Fruit fly (Drosophila melanogaster) whole organism, adult: ENCODE data around the gene Pdf.

ENCODE experiments used
- CG11617 ChIP-seq: fragments of 200-800 bp; sonication (Bioruptor generic); optimal IDR thresholded peaks from 2 replicates; lab custom pipeline; 2017; ENCODE audit warnings: mild to moderate bottlenecking, missing biosample characterization, missing genetic modification reagents, missing genetic modification characterization
- CG12768 ChIP-seq: fragments of 200-800 bp; sonication (Bioruptor generic); optimal IDR thresholded peaks from 2 replicates; lab custom pipeline; 2017; ENCODE audit warnings: missing biosample characterization, missing genetic modification characterization, mild to moderate bottlenecking, moderate library complexity, missing genetic modification reagents
- CG14711 ChIP-seq: fragments of 200-800 bp; sonication (Bioruptor generic); optimal IDR thresholded peaks from 2 replicates; lab custom pipeline; 2018; ENCODE audit warnings: missing biosample characterization, mild to moderate bottlenecking, missing genetic modification characterization, moderate library complexity
- CG1620 ChIP-seq: fragments of 200-800 bp; sonication (Bioruptor generic); optimal IDR thresholded peaks from 2 replicates; lab custom pipeline; 2016; ENCODE audit warnings: missing biosample characterization, missing genetic modification characterization
- CG33017 ChIP-seq: fragments of 200-800 bp; sonication (Bioruptor generic); optimal IDR thresholded peaks from 2 replicates; lab custom pipeline; 2018; ENCODE audit warnings: missing biosample characterization, mild to moderate bottlenecking, missing genetic modification characterization, moderate library complexity
- CG5204 ChIP-seq: fragments of 200-800 bp; sonication (Bioruptor generic); optimal IDR thresholded peaks from 2 replicates; lab custom pipeline; 2016; ENCODE audit warnings: missing biosample characterization, missing genetic modification characterization
- CG7045 ChIP-seq: fragments of 200-800 bp; sonication (Bioruptor generic); optimal IDR thresholded peaks from 2 replicates; lab custom pipeline; 2017; ENCODE audit warnings: missing biosample characterization, mild to moderate bottlenecking, missing genetic modification characterization
- CG7101 ChIP-seq: fragments of 200-800 bp; sonication (Bioruptor generic); optimal IDR thresholded peaks from 2 replicates; lab custom pipeline; 2018; ENCODE audit warnings: missing biosample characterization, mild to moderate bottlenecking, missing genetic modification characterization, moderate library complexity
- Clk ChIP-seq: fragments of 200-800 bp; sonication (Bioruptor generic); optimal IDR thresholded peaks from 2 replicates; lab custom pipeline; 2017; ENCODE audit warnings: missing biosample characterization, missing genetic modification characterization
- Crg-1 ChIP-seq: fragments of 200-800 bp; sonication (Bioruptor generic); optimal IDR thresholded peaks from 2 replicates; lab custom pipeline; 2016; ENCODE audit warnings: missing biosample characterization, missing genetic modification characterization
- Hr96 ChIP-seq: fragments of 200-800 bp; sonication (Bioruptor generic); optimal IDR thresholded peaks from 2 replicates; lab custom pipeline; 2016; ENCODE audit warnings: missing biosample characterization, missing genetic modification characterization
- Mnt ChIP-seq: fragments of 200-800 bp; sonication (Bioruptor generic); optimal IDR thresholded peaks from 2 replicates; lab custom pipeline; 2016; ENCODE audit warnings: missing biosample characterization, mild to moderate bottlenecking, missing genetic modification characterization
- bab1 ChIP-seq: fragments of 200-800 bp; sonication (Bioruptor generic); optimal IDR thresholded peaks from 3 replicates; lab custom pipeline; 2019; ENCODE audit warnings: missing biosample characterization, mild to moderate bottlenecking, missing genetic modification characterization, moderate library complexity
- cic ChIP-seq: fragments of 200-800 bp; sonication (Bioruptor generic); optimal IDR thresholded peaks from 2 replicates; lab custom pipeline; 2017; ENCODE audit warnings: missing biosample characterization, mild to moderate bottlenecking, missing genetic modification characterization, moderate library complexity
- cnc ChIP-seq, 2 experiments: fragments of >200 bp; optimal IDR thresholded peaks; 2 replicates each; lab custom pipeline; 2017
- kay ChIP-seq: fragments of 200-800 bp; sonication (Bioruptor generic); peaks from one replicate; lab custom pipeline; 2016; ENCODE audit warnings: missing biosample characterization, missing genetic modification characterization, borderline replicate concordance
- ovo ChIP-seq: fragments of 200-800 bp; sonication (Bioruptor generic); optimal IDR thresholded peaks from 2 replicates; lab custom pipeline; 2016; ENCODE audit warnings: missing biosample characterization, missing genetic modification characterization
- pad ChIP-seq: fragments of 200-800 bp; sonication (Bioruptor generic); optimal IDR thresholded peaks from 3 replicates; lab custom pipeline; 2017; ENCODE audit warnings: missing biosample characterization, missing genetic modification characterization, mild to moderate bottlenecking, moderate library complexity, missing genetic modification reagents
- tj ChIP-seq: fragments of 200-800 bp; sonication (Bioruptor generic); optimal IDR thresholded peaks from 3 replicates; lab custom pipeline; 2017; ENCODE audit warnings: missing biosample characterization, mild to moderate bottlenecking, missing genetic modification characterization, moderate library complexity
- toe ChIP-seq: fragments of 200-800 bp; sonication (Bioruptor generic); optimal IDR thresholded peaks from 2 replicates; lab custom pipeline; 2016; ENCODE audit warnings: missing biosample characterization, missing genetic modification characterization

Gene Pdf

DNA sequence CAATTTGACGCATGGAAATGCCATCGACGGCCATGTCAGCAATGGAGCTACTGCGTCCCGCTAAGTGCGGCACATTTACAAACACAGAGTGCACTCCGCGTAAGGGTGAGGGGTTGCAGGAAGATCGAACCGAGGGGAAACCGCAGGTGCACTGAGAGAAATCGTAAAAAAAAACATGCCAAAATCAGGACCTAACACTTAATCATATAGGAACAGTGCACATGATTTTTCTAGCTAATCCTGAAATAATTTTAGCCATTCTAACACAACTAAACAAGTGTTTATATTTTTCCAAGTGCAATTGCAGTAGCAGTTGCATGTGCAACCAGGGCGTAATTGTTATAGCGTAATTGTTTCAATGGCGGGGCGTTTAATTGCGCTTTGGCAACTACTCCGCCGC is 23.3 kb upstream of the Pdf start:
- TF ChIP-seq Mnt (GFP tag; lab: Kevin White, UChicago) (no peak), CG33017 (tag; lab: Kevin White, UChicago) (no peak), CG11617 (GFP tag; lab: Kevin White, UChicago) (no peak), cnc (optimal IDR thresholded peaks at IDR 0.05; lab: Kevin White, UChicago) (no peak), toe (no peak), ovo (no peak), Clk (GFP tag; lab: Kevin White, UChicago) (no peak), CG12768 (no peak), CG7045 (GFP tag; lab: Kevin White, UChicago) (no peak), Crg-1 (GFP tag; lab: Kevin White, UChicago) (no peak), CG1620 (GFP tag; lab: Kevin White, UChicago) (no peak), pad (no peak), kay (GFP tag; lab: Kevin White, UChicago) (no peak)

DNA sequence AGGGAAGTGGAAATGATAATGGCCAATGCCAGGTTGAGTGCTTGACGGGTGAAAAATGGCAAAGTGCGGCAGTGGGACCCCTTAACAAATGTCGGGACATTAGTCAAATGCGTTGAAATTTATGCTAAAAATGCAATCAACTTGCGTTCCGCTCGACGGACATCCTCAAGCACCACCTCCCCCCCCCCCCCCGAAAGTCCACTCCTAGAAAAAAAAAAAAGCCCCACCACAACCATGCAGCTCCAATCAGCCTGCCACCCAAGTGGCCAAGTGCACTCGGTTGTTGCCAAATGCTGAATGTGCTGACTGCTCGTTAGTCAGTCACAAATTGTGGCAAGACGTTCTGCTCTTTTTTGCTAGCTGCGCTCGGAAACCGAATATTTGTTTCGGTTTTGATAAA is 22.7 kb upstream of the Pdf start:
- TF ChIP-seq CG14711 (tag; lab: Kevin White, UChicago) (no peak), tj (GFP tag; lab: Kevin White, UChicago) (no peak), CG33017 (tag; lab: Kevin White, UChicago) (no peak), cic (GFP tag; lab: Kevin White, UChicago) (no peak), CG1620 (GFP tag; lab: Kevin White, UChicago) (no peak), bab1 (GFP tag; lab: Kevin White, UChicago) (no peak), ovo (no peak), pad (no peak), Hr96 (GFP tag; lab: Kevin White, UChicago) (no peak), toe (no peak)

DNA sequence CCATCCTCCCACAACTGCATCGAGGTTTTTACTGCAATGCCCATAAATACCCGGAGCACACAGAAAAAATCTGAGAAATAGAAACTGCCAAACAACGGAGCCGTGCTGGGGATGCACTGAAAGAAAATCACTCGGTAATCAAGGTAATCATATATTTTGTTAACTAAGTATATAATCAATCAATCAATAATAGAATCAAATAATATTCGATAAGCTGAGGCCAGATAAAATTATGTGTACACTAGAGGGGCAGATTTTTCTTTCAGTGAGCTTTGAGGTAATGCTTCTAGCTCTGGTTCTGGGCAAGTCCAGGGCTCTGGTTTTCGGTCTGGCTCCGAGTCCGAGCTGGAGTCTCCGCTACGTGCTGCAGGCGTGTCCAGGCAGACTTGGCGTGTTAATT is 22.1 kb upstream of the Pdf start:
- TF ChIP-seq CG33017 (tag; lab: Kevin White, UChicago): no peak

DNA sequence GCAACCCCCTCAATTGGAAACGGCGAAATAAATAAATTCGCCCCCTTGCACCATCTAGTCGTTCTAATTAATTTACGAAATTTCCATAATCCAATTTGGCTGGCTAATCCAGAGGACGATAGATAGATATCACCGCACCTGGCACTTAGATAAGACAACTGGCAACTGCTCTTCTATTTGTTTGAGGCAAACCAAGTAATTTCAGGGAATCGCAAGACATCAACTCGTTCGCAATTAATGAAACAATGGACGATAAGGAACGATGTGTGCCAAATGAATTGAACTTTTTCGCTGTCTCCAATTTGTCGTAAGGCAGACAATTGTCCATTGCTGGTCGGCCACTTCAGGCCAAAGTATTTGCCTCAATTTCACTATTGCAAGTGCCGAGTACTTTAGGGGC is 9.2 kb upstream of the Pdf start:
- TF ChIP-seq kay (GFP tag; lab: Kevin White, UChicago) (peak; percentile 68), Clk (GFP tag; lab: Kevin White, UChicago) (no peak), pad (no peak)

DNA sequence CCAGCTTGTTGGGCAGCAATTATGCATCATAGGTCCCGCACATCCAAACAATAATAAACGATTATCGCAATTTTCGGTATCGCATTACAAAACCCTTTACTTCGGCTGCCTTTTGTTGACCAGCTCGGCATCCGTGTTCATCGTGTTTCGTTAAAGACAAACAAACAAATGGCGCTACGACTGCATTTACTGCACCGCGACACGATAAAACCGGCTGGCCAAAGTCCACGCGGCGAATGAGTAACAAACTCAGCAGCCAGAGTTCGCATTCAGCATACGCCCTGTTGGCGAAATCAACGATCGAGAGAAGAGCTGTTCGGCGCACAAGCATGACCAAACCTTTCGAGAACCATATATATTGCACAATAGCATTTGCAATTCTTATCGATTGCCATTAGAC is 8.4 kb upstream of the Pdf start:
- TF ChIP-seq pad: no peak
- peak; percentile 4 for TF ChIP-seq CG33017 (tag; lab: Kevin White, UChicago)
- peak; percentile 82 for TF ChIP-seq kay (GFP tag; lab: Kevin White, UChicago)
- TF ChIP-seq toe: peak; percentile 9
- peak; percentile 71 for TF ChIP-seq CG12768
- TF ChIP-seq CG5204 (GFP tag; lab: Kevin White, UChicago): no peak
- peak; percentile 49 for TF ChIP-seq Hr96 (GFP tag; lab: Kevin White, UChicago)
- TF ChIP-seq cic (GFP tag; lab: Kevin White, UChicago): peak; percentile 11
- TF ChIP-seq tj (GFP tag; lab: Kevin White, UChicago): peak; percentile 21
- TF ChIP-seq Mnt (GFP tag; lab: Kevin White, UChicago): peak; percentile 47

DNA sequence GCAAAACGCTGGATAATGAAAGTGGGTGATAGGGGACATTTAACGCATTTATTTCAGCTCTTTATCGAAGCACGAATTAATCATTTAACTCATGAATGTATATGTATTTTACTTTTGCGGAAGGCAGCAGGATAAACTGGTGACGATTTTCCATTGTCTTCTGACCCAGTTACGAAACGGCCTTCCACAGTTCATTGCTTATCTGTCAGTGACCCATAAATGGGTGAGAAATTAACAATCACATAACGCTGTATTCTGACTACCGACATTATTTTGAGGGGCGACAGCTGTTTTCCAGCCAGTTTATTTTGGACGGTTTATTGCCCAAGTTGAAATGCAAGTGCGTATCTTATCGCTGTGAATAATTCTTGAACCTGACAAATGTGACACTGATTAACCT is 7.6 kb upstream of the Pdf start:
- no peak for TF ChIP-seq CG14711 (tag; lab: Kevin White, UChicago)
- TF ChIP-seq CG11617 (GFP tag; lab: Kevin White, UChicago): no peak
- no peak for TF ChIP-seq kay (GFP tag; lab: Kevin White, UChicago)
- no peak for TF ChIP-seq CG33017 (tag; lab: Kevin White, UChicago)
- TF ChIP-seq bab1 (GFP tag; lab: Kevin White, UChicago): no peak
- TF ChIP-seq CG12768: no peak
- TF ChIP-seq ovo: no peak
- no peak for TF ChIP-seq CG1620 (GFP tag; lab: Kevin White, UChicago)
- TF ChIP-seq CG7101 (tag; lab: Kevin White, UChicago): no peak
- TF ChIP-seq Mnt (GFP tag; lab: Kevin White, UChicago): no peak
- TF ChIP-seq tj (GFP tag; lab: Kevin White, UChicago): no peak
- TF ChIP-seq CG5204 (GFP tag; lab: Kevin White, UChicago): no peak
- TF ChIP-seq toe: no peak
- TF ChIP-seq Hr96 (GFP tag; lab: Kevin White, UChicago): no peak
- TF ChIP-seq CG7045 (GFP tag; lab: Kevin White, UChicago): no peak
- TF ChIP-seq cnc (optimal IDR thresholded peaks at IDR 0.05; lab: Kevin White, UChicago): no peak
- no peak for TF ChIP-seq Clk (GFP tag; lab: Kevin White, UChicago)
- TF ChIP-seq cic (GFP tag; lab: Kevin White, UChicago): no peak
- TF ChIP-seq Crg-1 (GFP tag; lab: Kevin White, UChicago): no peak

DNA sequence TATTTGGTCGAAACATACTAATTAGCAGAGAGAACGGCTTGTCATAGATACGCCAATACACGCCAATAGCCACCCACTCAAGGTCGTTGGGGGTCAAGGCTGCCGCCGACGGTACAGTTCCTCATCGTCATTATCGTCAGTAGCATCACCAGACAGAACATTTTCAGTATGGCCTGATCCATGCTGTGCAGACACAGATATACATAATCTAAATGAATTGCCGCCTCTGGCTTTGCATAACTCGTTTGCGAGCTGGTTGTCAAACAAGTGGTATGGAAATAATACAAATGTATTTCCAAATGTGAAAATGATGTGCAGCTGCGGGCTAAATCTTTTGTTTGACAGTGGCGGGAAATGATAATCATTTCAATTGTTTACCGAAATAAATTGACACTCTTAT is 7.2 kb upstream of the Pdf start:
- no peak for TF ChIP-seq CG7045 (GFP tag; lab: Kevin White, UChicago)
- no peak for TF ChIP-seq pad
- TF ChIP-seq CG33017 (tag; lab: Kevin White, UChicago): no peak
- no peak for TF ChIP-seq CG5204 (GFP tag; lab: Kevin White, UChicago)
- no peak for TF ChIP-seq CG1620 (GFP tag; lab: Kevin White, UChicago)
- no peak for TF ChIP-seq CG11617 (GFP tag; lab: Kevin White, UChicago)
- TF ChIP-seq Mnt (GFP tag; lab: Kevin White, UChicago): no peak
- TF ChIP-seq cnc (optimal IDR thresholded peaks at IDR 0.05; lab: Kevin White, UChicago): no peak
- no peak for TF ChIP-seq tj (GFP tag; lab: Kevin White, UChicago)
- TF ChIP-seq toe: no peak
- no peak for TF ChIP-seq bab1 (GFP tag; lab: Kevin White, UChicago)
- TF ChIP-seq CG12768: no peak
- TF ChIP-seq ovo: no peak
- no peak for TF ChIP-seq Hr96 (GFP tag; lab: Kevin White, UChicago)
- no peak for TF ChIP-seq Crg-1 (GFP tag; lab: Kevin White, UChicago)
- TF ChIP-seq CG7101 (tag; lab: Kevin White, UChicago): no peak
- no peak for TF ChIP-seq Clk (GFP tag; lab: Kevin White, UChicago)
